Worm (Caenorhabditis elegans) whole organism, L4/young adult: ENCODE results near the gene C28D4.5.

Experiments
- W03F9.2 ChIP-seq: fragments of 150-350 bp; optimal IDR thresholded peaks from 2 replicates; lab custom pipeline; 2014; ENCODE audit warnings: missing biosample characterization, missing genetic modification characterization
- dao-5 ChIP-seq: sonication (generic microtip); optimal IDR thresholded peaks from 2 replicates; lab custom pipeline; 2016; ENCODE audit warnings: missing genotype, missing genetic modification characterization, moderate library complexity, missing compliant biosample characterization
- him-1 ChIP-seq: sonication (generic microtip); optimal IDR thresholded peaks from 2 replicates; lab custom pipeline; 2016; ENCODE audit warnings: missing genotype, missing genetic modification reagents, missing genetic modification characterization, missing compliant biosample characterization

- TF ChIP-seq him-1 (tag; lab: Kevin White, UChicago) (no peak), dao-5 (no peak), W03F9.2 (tag; lab: Kevin White, UChicago) (no peak)
Measured at ce11 chrIV:9757425-9757740, 10.7 kb upstream of the C28D4.5 start, which contains the start of gene nhr-97.
